Worm (Caenorhabditis elegans) whole organism, midembryonic: ENCODE data around the gene H41C03.2.

Experiments used
- cog-1 ChIP-seq: sonication (generic microtip); optimal IDR thresholded peaks from 2 replicates; lab custom pipeline; 2016; ENCODE audit warnings: missing genetic modification characterization, missing compliant biosample characterization
- klf-2 ChIP-seq: fragments of 200-800 bp; sonication (Bioruptor generic); conservative IDR thresholded peaks from 2 replicates; pipeline ENCODE4 v1.3.6; 2022; ENCODE audit warnings: missing genetic modification reagents, missing genetic modification characterization, missing compliant biosample characterization
- med-1 ChIP-seq: sonication (generic microtip); optimal IDR thresholded peaks from 2 replicates; lab custom pipeline; 2017; ENCODE audit warnings: missing genetic modification characterization, mild to moderate bottlenecking, missing compliant biosample characterization, antibody characterized with exemption, missing genetic modification reagents; ENCODE audit not compliant: insufficient read depth
- ref-1 ChIP-seq: fragments of 200-800 bp; sonication (Bioruptor generic); conservative IDR thresholded peaks from 2 replicates; pipeline ENCODE4 v1.3.6; 2022; ENCODE audit warnings: missing genetic modification reagents, missing genetic modification characterization, missing compliant biosample characterization
- tab-1 ChIP-seq: fragments of 200-800 bp; sonication (Bioruptor generic); IDR thresholded peaks from 2 replicates; pipeline ENCODE4 v1.3.6; 2022; ENCODE audit warnings: missing genetic modification characterization, missing compliant biosample characterization
- ztf-29 ChIP-seq: fragments of 200-800 bp; sonication (Bioruptor generic); IDR thresholded peaks from 2 replicates; pipeline ENCODE4 v1.3.6; 2022; ENCODE audit warnings: missing genetic modification reagents, missing genetic modification characterization, missing compliant biosample characterization

- TF ChIP-seq cog-1 (tag; lab: Kevin White, UChicago) (no peak), ztf-29 (no peak), tab-1 (GFP tag; lab: Robert Waterston, UW) (no peak), ref-1 (GFP tag; lab: Robert Waterston, UW) (no peak), klf-2 (GFP tag; lab: Robert Waterston, UW) (no peak), med-1 (no peak)
These were observed 24.1 kb upstream of the H41C03.2 start, which contains the start of gene F55C12.6 for ce11 chrII:5876053-5876452.
